Worm (Caenorhabditis elegans): ENCODE data around the gene C53B7.2.
A peak's percentile ranks its signal among the peaks of the same experiment; 100 is the strongest.

Gene C53B7.2

DNA sequence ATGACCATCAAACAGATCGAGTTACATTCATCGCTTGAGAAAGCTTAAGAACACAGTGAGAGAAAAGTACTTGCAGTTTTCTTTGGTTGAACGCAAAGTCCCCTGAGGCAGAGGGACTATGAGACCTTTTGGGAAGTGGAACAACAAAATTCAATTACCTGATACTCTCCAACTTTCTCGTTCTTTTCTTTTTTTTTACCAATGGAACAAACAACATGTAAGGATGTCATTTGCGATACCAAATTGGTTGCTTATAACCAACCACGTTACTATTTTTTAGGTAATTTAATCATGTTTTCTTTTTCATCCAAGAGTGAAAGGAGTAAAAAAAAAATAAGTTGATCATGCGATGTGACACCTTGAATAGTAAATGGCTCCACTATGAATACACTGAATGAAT lies 10.8 kb downstream of the C53B7.2 start:
- peak; percentile 45 for TF ChIP-seq fkh-10 (GFP tag; optimal IDR thresholded peaks at IDR 0.05)
- peak; percentile 5 for TF ChIP-seq nhr-71 (tag; optimal IDR thresholded peaks at IDR 0.05)
- TF ChIP-seq nhr-20 (tag; optimal IDR thresholded peaks at IDR 0.05), result no peak
- TF ChIP-seq ceh-63 (GFP tag; optimal IDR thresholded peaks at IDR 0.05), result no peak
- peak; percentile 59 for TF ChIP-seq tbx-2 (tag; optimal IDR thresholded peaks at IDR 0.05)
- TF ChIP-seq unc-86 (tag; optimal IDR thresholded peaks at IDR 0.05), result peak; percentile 0
- peak; percentile 71 for TF ChIP-seq lin-14 (GFP tag; optimal IDR thresholded peaks at IDR 0.05)

DNA sequence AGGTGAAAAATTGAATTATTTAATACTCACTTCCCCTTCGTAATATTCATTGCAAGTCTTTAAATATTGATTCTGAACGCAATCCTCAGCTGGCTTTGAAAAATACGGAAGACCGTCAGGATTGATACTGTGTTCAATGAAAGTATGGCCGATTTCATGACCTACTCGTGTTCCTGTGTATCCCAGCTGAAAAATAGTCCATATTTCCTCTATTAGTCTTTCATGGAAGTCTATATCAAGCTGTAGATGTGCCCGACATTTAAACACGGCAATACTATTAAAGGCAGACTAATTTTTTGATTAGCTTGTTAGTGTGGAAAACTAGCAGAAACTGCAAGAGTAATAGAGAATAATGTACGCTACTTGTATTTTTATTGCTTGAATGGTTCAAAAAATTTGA lies 15.5 kb downstream of the C53B7.2 start:
- TF ChIP-seq nhr-237 (tag; optimal IDR thresholded peaks at IDR 0.05) (no peak), lin-39 (tag; optimal IDR thresholded peaks at IDR 0.05) (no peak), tbx-2 (tag; optimal IDR thresholded peaks at IDR 0.05) (no peak), nhr-84 (tag; optimal IDR thresholded peaks at IDR 0.05) (no peak), egl-13 (tag; optimal IDR thresholded peaks at IDR 0.05) (no peak), dsc-1 (tag; optimal IDR thresholded peaks at IDR 0.05) (no peak)

DNA sequence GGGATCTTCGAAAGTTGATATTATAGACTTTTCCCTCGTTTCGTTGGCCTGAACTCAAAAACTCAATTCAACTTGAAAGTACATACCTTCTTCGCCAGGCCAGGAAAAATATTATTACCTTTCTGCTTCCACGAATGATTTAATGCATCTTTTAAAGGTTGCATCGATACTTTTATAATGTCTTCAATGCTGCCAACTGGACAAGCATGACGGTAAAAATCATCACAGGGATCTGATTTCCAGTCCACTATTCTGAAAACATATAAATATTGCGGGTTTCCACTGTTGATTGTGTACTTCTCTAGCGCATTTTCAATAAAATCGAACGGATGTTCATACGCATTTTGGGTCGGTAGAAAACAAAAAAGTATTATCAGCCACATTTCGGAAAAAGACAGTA lies 17.0 kb downstream of the C53B7.2 start, which contains the start of gene nep-4:
Gene nep-4, minus strand, starts transcription at position 393 of the 400 bp plus-strand sequence.
- TF ChIP-seq unc-98 (GFP tag; IDR thresholded peaks at IDR 0.05) (no peak), blmp-1 (tag; optimal IDR thresholded peaks at IDR 0.05) (no peak), ets-5 (GFP tag; IDR thresholded peaks at IDR 0.05) (no peak), nhr-77 (tag; optimal IDR thresholded peaks at IDR 0.05) (no peak)

DNA sequence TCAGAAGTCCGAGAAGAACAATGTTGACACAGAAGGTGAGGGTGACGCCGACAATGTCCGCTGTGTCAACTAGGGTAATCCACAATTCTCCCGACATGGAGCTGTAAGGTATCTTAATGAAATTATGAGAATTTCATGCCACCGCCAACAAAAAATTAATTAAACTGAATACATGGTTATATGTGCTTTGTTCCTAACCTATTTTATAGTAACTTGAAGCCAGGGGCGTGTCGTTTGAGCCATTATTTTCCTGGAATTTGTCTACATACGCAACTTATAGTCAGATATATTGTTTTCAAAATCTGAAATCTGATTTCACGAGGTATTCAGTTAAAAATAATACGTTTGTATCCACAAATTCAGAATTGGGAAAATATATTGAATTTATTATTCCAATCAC lies 19.8 kb downstream of the C53B7.2 start, which contains the start of gene odr-10:
Gene odr-10, minus strand, starts transcription at position 101 of the 400 bp plus-strand sequence.
- TF ChIP-seq egl-27 (tag; optimal IDR thresholded peaks at IDR 0.05) (no peak), tbx-2 (tag; optimal IDR thresholded peaks at IDR 0.05) (no peak), ceh-63 (GFP tag; optimal IDR thresholded peaks at IDR 0.05) (no peak), fkh-8 (tag; optimal IDR thresholded peaks at IDR 0.05) (peak; percentile 31), ztf-11 (tag; optimal IDR thresholded peaks at IDR 0.05) (no peak), efl-1 (optimal IDR thresholded peaks at IDR 0.05) (no peak), efl-1 (GFP tag; optimal IDR thresholded peaks at IDR 0.05 in 1 of 2) (no peak), skn-1 (tag; optimal IDR thresholded peaks at IDR 0.05) (no peak)

DNA sequence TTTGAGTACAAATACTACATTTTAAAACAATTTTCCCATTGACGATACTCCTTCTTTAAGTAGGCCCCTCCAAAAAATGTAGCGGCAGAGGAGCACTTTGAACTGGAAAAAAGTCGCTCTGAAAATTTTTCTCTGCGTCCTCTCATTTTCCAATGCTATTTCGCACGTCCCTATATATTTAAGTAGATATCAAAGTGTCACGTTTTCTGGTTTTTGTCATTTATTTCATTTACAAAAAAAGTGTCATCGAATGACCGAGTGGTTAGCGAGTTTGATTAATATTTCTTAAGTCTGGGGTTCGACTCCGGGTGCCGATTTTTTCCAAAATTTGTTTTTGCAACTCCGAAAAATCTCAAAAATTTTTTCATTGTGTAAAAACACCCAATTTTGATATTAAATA lies 20.9 kb downstream of the C53B7.2 start:
- TF ChIP-seq unc-30 (tag; optimal IDR thresholded peaks at IDR 0.05), result no peak
- TF ChIP-seq ceh-90 (tag; optimal IDR thresholded peaks at IDR 0.05), result no peak
- no peak for TF ChIP-seq zag-1 (tag; optimal IDR thresholded peaks at IDR 0.05)
- TF ChIP-seq blmp-1 (tag; optimal IDR thresholded peaks at IDR 0.05), result no peak
- TF ChIP-seq nhr-12 (tag; optimal IDR thresholded peaks at IDR 0.05), result no peak
- TF ChIP-seq nhr-85 (tag), result no peak
- TF ChIP-seq unc-98 (GFP tag; IDR thresholded peaks at IDR 0.05), result no peak
- no peak for TF ChIP-seq fkh-10 (GFP tag; optimal IDR thresholded peaks at IDR 0.05)

DNA sequence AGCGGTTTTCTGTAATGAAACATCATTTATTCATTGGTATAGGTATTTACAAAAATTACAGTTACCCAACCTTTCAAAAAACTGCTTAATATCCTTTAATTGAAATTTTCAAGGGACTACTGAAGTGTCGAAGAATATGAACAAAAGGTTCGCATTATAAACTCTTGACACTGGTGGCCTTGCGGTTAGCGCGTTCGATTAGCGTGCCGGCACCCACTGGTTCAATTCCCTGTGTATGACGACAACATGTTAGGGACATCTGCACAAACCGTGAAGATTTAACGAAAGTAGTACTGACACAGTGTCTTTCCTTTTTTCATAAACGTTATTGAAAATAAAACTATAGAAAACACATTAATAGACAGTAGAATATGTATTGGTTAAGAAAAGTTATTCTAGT lies 21.7 kb downstream of the C53B7.2 start:
- TF ChIP-seq sptf-1 (tag; optimal IDR thresholded peaks at IDR 0.05) (no peak), isw-1 (GFP tag; IDR thresholded peaks at IDR 0.05) (no peak), vab-15 (tag; optimal IDR thresholded peaks at IDR 0.05) (no peak), sox-4 (tag; optimal IDR thresholded peaks at IDR 0.05) (no peak), nhr-237 (tag; optimal IDR thresholded peaks at IDR 0.05) (no peak), lin-15B (tag; optimal IDR thresholded peaks at IDR 0.05) (no peak), aly-2 (tag; optimal IDR thresholded peaks at IDR 0.05) (no peak), unc-30 (tag; optimal IDR thresholded peaks at IDR 0.05) (no peak), nhr-11 (tag; optimal IDR thresholded peaks at IDR 0.05) (no peak), nhr-71 (tag; optimal IDR thresholded peaks at IDR 0.05) (peak; percentile 58), nhr-77 (tag; optimal IDR thresholded peaks at IDR 0.05) (peak; percentile 7), nhr-28 (tag; optimal IDR thresholded peaks at IDR 0.05) (no peak), C34B4.2 (tag; optimal IDR thresholded peaks at IDR 0.05) (no peak), skn-1 (tag; optimal IDR thresholded peaks at IDR 0.05) (no peak), nhr-76 (tag; optimal IDR thresholded peaks at IDR 0.05) (no peak), ztf-4 (tag; optimal IDR thresholded peaks at IDR 0.05) (no peak), fos-1 (tag; optimal IDR thresholded peaks at IDR 0.05) (no peak), nhr-20 (tag; optimal IDR thresholded peaks at IDR 0.05) (peak; percentile 51), unc-130 (tag; optimal IDR thresholded peaks at IDR 0.05) (no peak), lin-14 (GFP tag; optimal IDR thresholded peaks at IDR 0.05) (peak; percentile 50), tlp-1 (tag; optimal IDR thresholded peaks at IDR 0.05) (no peak), rnt-1 (tag; optimal IDR thresholded peaks at IDR 0.05) (peak; percentile 78), blmp-1 (tag; optimal IDR thresholded peaks at IDR 0.05) (no peak), pqm-1 (tag; optimal IDR thresholded peaks at IDR 0.05) (no peak), mdl-1 (tag; optimal IDR thresholded peaks at IDR 0.05) (peak in 1 of 2 experiments; percentile 13), efl-3 (GFP tag; optimal IDR thresholded peaks at IDR 0.05) (no peak)
